Worm (Caenorhabditis elegans) whole organism, young adult: Measurements from ENCODE around the gene C43D7.7.

ENCODE experiments used
- cebp-2 ChIP-seq: fragments of 200-800 bp; sonication (Bioruptor generic); IDR thresholded peaks from 2 replicates; pipeline ENCODE4 v1.3.6; 2022; ENCODE audit warnings: missing genetic modification characterization, missing compliant biosample characterization
- mel-28 ChIP-seq: sonication (generic microtip); optimal IDR thresholded peaks from 2 replicates; lab custom pipeline; 2016; ENCODE audit warnings: borderline replicate concordance, mild to moderate bottlenecking, missing genetic modification characterization, missing compliant biosample characterization
- pha-4 ChIP-seq: fragments of 150-350 bp; sonication (generic microtip); optimal IDR thresholded peaks from 2 replicates; lab custom pipeline; 2014; ENCODE audit warnings: missing biosample characterization, missing genetic modification reagents, missing genetic modification characterization
- unc-62 ChIP-seq: fragments of 150-350 bp; optimal IDR thresholded peaks from 2 replicates; lab custom pipeline; 2014; ENCODE audit warnings: missing biosample characterization, missing genetic modification reagents, missing genetic modification characterization

DNA sequence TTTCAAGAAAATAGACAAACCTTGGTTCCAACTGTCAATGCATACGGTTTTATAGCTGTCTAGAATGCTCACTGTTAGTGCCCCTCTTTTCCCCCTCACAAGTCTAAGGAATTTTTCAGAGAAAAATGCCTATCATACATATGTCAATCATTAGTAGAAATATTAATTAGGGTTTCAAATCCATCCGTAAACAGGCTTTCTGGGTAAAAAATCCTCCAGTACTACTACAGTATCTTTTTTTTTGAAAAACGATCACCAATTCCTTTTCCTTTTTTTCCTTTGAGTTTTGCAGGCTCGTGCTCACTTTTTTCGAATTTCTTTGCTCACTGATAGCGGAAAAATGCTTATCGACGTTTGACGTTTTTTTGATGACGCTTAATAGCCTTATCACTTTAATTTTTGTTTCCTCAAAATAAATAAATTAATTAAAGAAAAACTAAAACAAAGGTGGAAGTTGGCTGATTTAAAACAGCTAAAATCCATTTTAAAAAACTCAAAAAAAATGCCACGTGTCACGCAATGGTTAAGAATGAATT, at the start of gene C43D7.7:
- no peak for TF ChIP-seq cebp-2 (GFP tag; lab: Robert Waterston, UW)
- no peak for TF ChIP-seq pha-4 (tag; lab: Kevin White, UChicago)
- TF ChIP-seq mel-28 (tag; lab: Kevin White, UChicago): no peak
- TF ChIP-seq unc-62 (GFP tag; lab: Kevin White, UChicago): no peak
